Worm (Caenorhabditis elegans): Measurements from ENCODE around the gene ebp-2.

DNA sequence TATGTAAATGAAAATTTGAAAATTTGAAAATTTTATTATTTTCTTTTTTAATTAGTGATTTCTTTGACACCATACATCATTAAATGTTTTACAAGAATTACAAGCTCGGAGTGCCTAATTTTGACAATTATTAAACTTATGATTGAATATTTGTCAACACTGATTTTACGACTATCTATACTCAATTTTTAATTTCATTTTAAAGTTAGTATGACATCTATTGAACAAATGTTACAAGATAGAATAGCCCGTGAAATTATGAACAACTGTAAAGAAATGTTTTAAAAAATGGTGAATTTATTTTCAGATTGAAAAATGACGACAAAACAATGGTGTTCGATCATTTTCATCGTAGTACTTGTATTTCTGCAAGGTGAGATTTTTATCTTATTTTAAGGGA lies 24.5 kb upstream of the ebp-2 start, which contains the start of gene C05D12.2:
- TF ChIP-seq lsy-2 (tag; optimal IDR thresholded peaks at IDR 0.05) (no peak), ztf-11 (tag; optimal IDR thresholded peaks at IDR 0.05) (no peak), unc-62 (GFP tag; optimal IDR thresholded peaks at IDR 0.05) (no peak), sptf-1 (tag; optimal IDR thresholded peaks at IDR 0.05) (no peak), nhr-237 (tag; optimal IDR thresholded peaks at IDR 0.05) (no peak)
